Worm (Caenorhabditis elegans) whole organism, early embryonic: Measurements from ENCODE around the gene fbxa-62.

ENCODE experiments used
- aly-1 ChIP-seq: sonication (generic microtip); optimal IDR thresholded peaks from 2 replicates; lab custom pipeline; 2016; ENCODE audit warnings: missing genetic modification characterization, missing compliant biosample characterization
- ama-1 ChIP-seq: fragments of 150-350 bp; optimal IDR thresholded peaks from 2 replicates; lab custom pipeline; 2014
- ets-7 ChIP-seq: sonication (generic microtip); optimal IDR thresholded peaks from 2 replicates; lab custom pipeline; 2016; ENCODE audit warnings: missing genotype, missing genetic modification characterization, missing compliant biosample characterization
- flt-1 ChIP-seq: fragments of 200-800 bp; sonication (Bioruptor generic); IDR thresholded peaks from 2 replicates; pipeline ENCODE4 v1.3.6; 2022; ENCODE audit warnings: missing genetic modification characterization, missing compliant biosample characterization
- hnd-1 ChIP-seq: sonication (generic microtip); optimal IDR thresholded peaks from 2 replicates; lab custom pipeline; 2016; ENCODE audit warnings: missing genetic modification characterization, missing compliant biosample characterization
- tbx-11 ChIP-seq: fragments of 200-800 bp; sonication (Bioruptor generic); IDR thresholded peaks from 2 replicates; pipeline ENCODE4 v1.3.6; 2022; ENCODE audit warnings: missing genetic modification characterization, missing compliant biosample characterization
- tbx-37 ChIP-seq: fragments of 200-800 bp; sonication (Bioruptor generic); conservative IDR thresholded peaks from 2 replicates; pipeline ENCODE4 v1.3.6; 2022; ENCODE audit warnings: missing genetic modification reagents, missing genetic modification characterization, missing compliant biosample characterization

ce11 chrIII:2240471-2240870 is 13.0 kb downstream of the fbxa-62 start, which contains the start of gene srz-56:
- TF ChIP-seq ets-7 (tag; lab: Kevin White, UChicago) (no peak), flt-1 (GFP tag; lab: Robert Waterston, UW) (no peak), ama-1 (lab: Kevin White, UChicago) (no peak), tbx-37 (GFP tag; lab: Robert Waterston, UW) (no peak), hnd-1 (tag; lab: Kevin White, UChicago) (no peak), tbx-11 (GFP tag; lab: Robert Waterston, UW) (no peak), aly-1 (no peak)
